Worm (Caenorhabditis elegans): ENCODE measurements around the gene qns-1.

qns-1 gene

ce11 chrIV:10245666-10246210, 26.6 kb upstream of the qns-1 start, which contains the start of gene F01G10.10 (continued):
- TF ChIP-seq snpc-4 (GFP tag; optimal IDR thresholded peaks at IDR 0.05), result no peak
- TF ChIP-seq snpc-4 (tag; optimal IDR thresholded peaks at IDR 0.05), result peak in 2 of 4 experiments; percentile 19 to 39
- TF ChIP-seq Y53G8AR.9 (GFP tag; conservative IDR thresholded peaks at IDR 0.05), result peak; percentile 54; the same call in 1 of the 2 replicates
- no peak for TF ChIP-seq F52B5.7 (tag; optimal IDR thresholded peaks at IDR 0.05)
- TF ChIP-seq tlf-1 (GFP tag; optimal IDR thresholded peaks at IDR 0.05), result peak; percentile 21
- TF ChIP-seq F49E8.2 (tag; optimal IDR thresholded peaks at IDR 0.05; ENCODE audit: insufficient read depth), result peak; percentile 5
- no peak for TF ChIP-seq B0261.1 (tag; optimal IDR thresholded peaks at IDR 0.05)
- peak; percentile 61; the same call in 1 of the 2 replicates for TF ChIP-seq Y79H2A.3 (GFP tag; conservative IDR thresholded peaks at IDR 0.05)
- peak; percentile 46 for TF ChIP-seq chd-7 (tag; optimal IDR thresholded peaks at IDR 0.05)
- no peak for TF ChIP-seq Y67H2A.10 (GFP tag; conservative IDR thresholded peaks at IDR 0.05)
- TF ChIP-seq lsl-1 (GFP tag; optimal IDR thresholded peaks at IDR 0.05), result no peak
- TF ChIP-seq hsf-1 (GFP tag; IDR thresholded peaks at IDR 0.05), result 0 out of 2 replicates have a peak, but pooled peaks have one; percentile 63

- TF ChIP-seq mel-28 (tag; optimal IDR thresholded peaks at IDR 0.05; ENCODE audit: borderline replicate concordance), result no peak
- no peak for TF ChIP-seq lin-40 (tag; optimal IDR thresholded peaks at IDR 0.05)
- TF ChIP-seq rpc-1 (optimal IDR thresholded peaks at IDR 0.05), result no peak
- no peak for TF ChIP-seq rpc-1 (tag; optimal IDR thresholded peaks at IDR 0.05)
- TF ChIP-seq sptf-2 (GFP tag; optimal IDR thresholded peaks at IDR 0.05), result no peak
- TF ChIP-seq tbp1 (GFP tag; optimal IDR thresholded peaks at IDR 0.05), result peak; percentile 10
- no peak for TF ChIP-seq snpc-1.3 (tag; optimal IDR thresholded peaks at IDR 0.05; ENCODE audit: insufficient read depth)
- TF ChIP-seq ets-4 (GFP tag; optimal IDR thresholded peaks at IDR 0.05), result peak; percentile 26
- no peak for TF ChIP-seq D2030.7 (GFP tag; IDR thresholded peaks at IDR 0.05)
- no peak for TF ChIP-seq egl-44 (GFP tag; IDR thresholded peaks at IDR 0.05)
- TF ChIP-seq attf-5 (GFP tag; optimal IDR thresholded peaks at IDR 0.05), result no peak
- TF ChIP-seq unc-62 (GFP tag; optimal IDR thresholded peaks at IDR 0.05), result no peak
- no peak for TF ChIP-seq mcd-1 (GFP tag; IDR thresholded peaks at IDR 0.05)
- TF ChIP-seq C06A6.2 (GFP tag; conservative IDR thresholded peaks at IDR 0.05), result no peak
- no peak for TF ChIP-seq mxl-1 (tag; optimal IDR thresholded peaks at IDR 0.05)
- no peak for TF ChIP-seq unc-130 (GFP tag; optimal IDR thresholded peaks at IDR 0.05)
- TF ChIP-seq F37B4.10 (GFP tag; IDR thresholded peaks at IDR 0.05), result no peak
- TF ChIP-seq F23B12.7 (tag; optimal IDR thresholded peaks at IDR 0.05; ENCODE audit: insufficient read depth), result no peak
- no peak for TF ChIP-seq chd-7 (tag; optimal IDR thresholded peaks at IDR 0.05)
- peak; percentile 74 for TF ChIP-seq nhr-80 (tag; optimal IDR thresholded peaks at IDR 0.05)
- TF ChIP-seq ceh-91 (GFP tag; IDR thresholded peaks at IDR 0.05), result no peak
- no peak for TF ChIP-seq sdz-38 (tag; optimal IDR thresholded peaks at IDR 0.05)
- TF ChIP-seq hlh-26 (GFP tag; conservative IDR thresholded peaks at IDR 0.05), result no peak
- TF ChIP-seq F52B5.7 (tag; optimal IDR thresholded peaks at IDR 0.05), result no peak
- no peak for TF ChIP-seq zfh-2 (GFP tag; conservative IDR thresholded peaks at IDR 0.05)
- TF ChIP-seq hsf-1 (GFP tag; IDR thresholded peaks at IDR 0.05), result peak; percentile 74
- 0 out of 2 replicates have a peak, but pooled peaks have one; percentile 40 for TF ChIP-seq ekl-4 (GFP tag; IDR thresholded peaks at IDR 0.05)
- TF ChIP-seq pha-4 (tag; optimal IDR thresholded peaks at IDR 0.05), result no peak
- TF ChIP-seq lsy-27 (tag; optimal IDR thresholded peaks at IDR 0.05; ENCODE audit: borderline replicate concordance, insufficient read depth), result no peak
- no peak for TF ChIP-seq F10E7.11 (tag; optimal IDR thresholded peaks at IDR 0.05)
- TF ChIP-seq nhr-120 (GFP tag; IDR thresholded peaks at IDR 0.05), result no peak
- no peak for TF ChIP-seq cebp-1 (GFP tag; IDR thresholded peaks at IDR 0.05)
- peak; percentile 4 for TF ChIP-seq cebp-1 (tag; optimal IDR thresholded peaks at IDR 0.05)
- no peak for TF ChIP-seq efl-1 (GFP tag; optimal IDR thresholded peaks at IDR 0.05)
- TF ChIP-seq nhr-90 (tag; optimal IDR thresholded peaks at IDR 0.05), result no peak
- TF ChIP-seq dox-1 (GFP tag; IDR thresholded peaks at IDR 0.05), result no peak
- TF ChIP-seq nfya-1 (tag; optimal IDR thresholded peaks at IDR 0.05; ENCODE audit: borderline replicate concordance, insufficient read depth), result no peak
- TF ChIP-seq let-607 (tag; optimal IDR thresholded peaks at IDR 0.05), result no peak
These were observed 24.2 kb upstream of the qns-1 start, which contains the start of gene tkt-1 for ce11 chrIV:10243276-10243675. tkt-1 (plus strand) TSS chrIV:10243612.

All from whole organism, young adult.